Worm (Caenorhabditis elegans) whole organism, young adult: Measurements from ENCODE around the gene srw-79.
"Not testable (repeated sequence)": the region's sequence is repeated elsewhere in the genome, so short reads cannot be mapped to it uniquely, and the experiment has no call there.

Experiments used
- C17E4.6 ChIP-seq: fragments of 200-800 bp; sonication (Bioruptor generic); IDR thresholded peaks from 2 replicates; pipeline ENCODE4 v1.3.6; 2022; ENCODE audit warnings: missing genetic modification reagents, missing genetic modification characterization, missing compliant biosample characterization
- F33H1.4 ChIP-seq: fragments of 200-800 bp; sonication (Bioruptor generic); IDR thresholded peaks from 2 replicates; pipeline ENCODE4 v1.3.6; 2022; ENCODE audit warnings: missing genetic modification reagents, missing genetic modification characterization, missing compliant biosample characterization
- F37B4.10 ChIP-seq: fragments of 200-800 bp; sonication (Bioruptor generic); IDR thresholded peaks from 2 replicates; pipeline ENCODE4 v1.3.6; 2022; ENCODE audit warnings: missing genetic modification characterization, missing compliant biosample characterization
- F39B2.1 ChIP-seq: fragments of 200-800 bp; sonication (Bioruptor generic); IDR thresholded peaks from 2 replicates; pipeline ENCODE4 v1.3.6; 2022; ENCODE audit warnings: missing genetic modification reagents, missing genetic modification characterization, missing compliant biosample characterization
- F52B5.7 ChIP-seq: sonication (generic microtip); optimal IDR thresholded peaks from 2 replicates; lab custom pipeline; 2016; ENCODE audit warnings: mild to moderate bottlenecking, missing genetic modification characterization, missing compliant biosample characterization
- K11D2.4 ChIP-seq: fragments of 200-800 bp; sonication (Bioruptor generic); IDR thresholded peaks from 2 replicates; pipeline ENCODE4 v1.3.6; 2022; ENCODE audit warnings: missing genetic modification reagents, missing genetic modification characterization, missing compliant biosample characterization
- Y53F4B.3 ChIP-seq: fragments of 200-800 bp; sonication (Bioruptor generic); IDR thresholded peaks from 2 replicates; pipeline ENCODE4 v1.3.6; 2022; ENCODE audit warnings: missing genetic modification reagents, missing genetic modification characterization, missing compliant biosample characterization
- Y53G8AR.9 ChIP-seq: fragments of 200-800 bp; sonication (Bioruptor generic); conservative IDR thresholded peaks from 2 replicates; pipeline ENCODE4 v1.3.6; 2022; ENCODE audit warnings: missing genetic modification reagents, missing genetic modification characterization, missing compliant biosample characterization
- attf-6 ChIP-seq: fragments of 200-800 bp; sonication (Bioruptor generic); IDR thresholded peaks from 2 replicates; pipeline ENCODE4 v1.3.6; 2022; ENCODE audit warnings: missing genetic modification reagents, missing genetic modification characterization, missing compliant biosample characterization
- bed-1 ChIP-seq: fragments of 200-800 bp; sonication (Bioruptor generic); IDR thresholded peaks from 2 replicates; pipeline ENCODE4 v1.3.6; 2022; ENCODE audit warnings: missing genetic modification reagents, missing genetic modification characterization, missing compliant biosample characterization
- bed-2 ChIP-seq: fragments of 200-800 bp; sonication (Bioruptor generic); IDR thresholded peaks from 2 replicates; pipeline ENCODE4 v1.3.6; 2022; ENCODE audit warnings: missing genetic modification reagents, missing genetic modification characterization, missing compliant biosample characterization
- ccch-3 ChIP-seq: fragments of 200-800 bp; sonication (Bioruptor generic); optimal IDR thresholded peaks from 2 replicates; lab custom pipeline; 2018; ENCODE audit warnings: mild to moderate bottlenecking, missing genetic modification characterization, missing compliant biosample characterization
- cebp-1 ChIP-seq, 2 experiments: fragments of 200-800 bp in 1 of 2; sonication (Bioruptor generic) in 1 of 2; sonication (generic microtip) in 1 of 2; IDR thresholded peaks in 1 of 2; optimal IDR thresholded peaks in 1 of 2; 2 replicates each; pipeline versions ENCODE4 v1.3.6 to Lab custom; 2017 to 2022; ENCODE audit warnings: missing compliant biosample characterization in 2 of 2, missing genetic modification characterization in 2 of 2, mild to moderate bottlenecking in 1 of 2, missing genetic modification reagents in 1 of 2, moderate library complexity in 1 of 2
- ceh-100 ChIP-seq: fragments of 200-800 bp; sonication (Bioruptor generic); IDR thresholded peaks from 2 replicates; pipeline ENCODE4 v1.3.6; 2022; ENCODE audit warnings: missing genetic modification reagents, missing genetic modification characterization, missing compliant biosample characterization
- ceh-27 ChIP-seq: fragments of 200-800 bp; sonication (Bioruptor generic); optimal IDR thresholded peaks from 2 replicates; lab custom pipeline; 2018; ENCODE audit warnings: mild to moderate bottlenecking, missing genetic modification characterization, moderate library complexity, missing compliant biosample characterization
- ceh-91 ChIP-seq: fragments of 200-800 bp; sonication (Bioruptor generic); IDR thresholded peaks from 2 replicates; pipeline ENCODE4 v1.3.6; 2022; ENCODE audit warnings: missing genetic modification reagents, missing genetic modification characterization, missing compliant biosample characterization
- die-1 ChIP-seq: sonication (generic microtip); optimal IDR thresholded peaks from 2 replicates; lab custom pipeline; 2016; ENCODE audit warnings: missing genotype, mild to moderate bottlenecking, missing genetic modification characterization, missing compliant biosample characterization
- dox-1 ChIP-seq: fragments of 200-800 bp; sonication (Bioruptor generic); IDR thresholded peaks from 2 replicates; pipeline ENCODE4 v1.3.6; 2022; ENCODE audit warnings: missing genetic modification reagents, missing genetic modification characterization, missing compliant biosample characterization
- dpff-1 ChIP-seq: sonication (generic microtip); optimal IDR thresholded peaks from 2 replicates; lab custom pipeline; 2017; ENCODE audit warnings: mild to moderate bottlenecking, missing genetic modification characterization, missing compliant biosample characterization
- dpl-1 ChIP-seq: fragments of 150-350 bp; optimal IDR thresholded peaks from 2 replicates; lab custom pipeline; 2014; ENCODE audit warnings: missing biosample characterization, missing genetic modification reagents, missing genetic modification characterization
- efl-1 ChIP-seq: fragments of 150-350 bp; optimal IDR thresholded peaks from 2 replicates; lab custom pipeline; 2014; ENCODE audit warnings: missing biosample characterization, missing genetic modification reagents, missing genetic modification characterization
- egl-44 ChIP-seq: fragments of 200-800 bp; sonication (Bioruptor generic); IDR thresholded peaks from 2 replicates; pipeline ENCODE4 v1.3.6; 2022; ENCODE audit warnings: missing genetic modification reagents, missing genetic modification characterization, missing compliant biosample characterization
- egrh-3 ChIP-seq: fragments of 200-800 bp; sonication (Bioruptor generic); IDR thresholded peaks from 2 replicates; pipeline ENCODE4 v1.3.6; 2022; ENCODE audit warnings: missing genetic modification reagents, missing genetic modification characterization, missing compliant biosample characterization
- him-1 ChIP-seq: sonication (generic microtip); optimal IDR thresholded peaks from 2 replicates; lab custom pipeline; 2016; ENCODE audit warnings: missing genotype, missing genetic modification reagents, missing genetic modification characterization, missing compliant biosample characterization
- hlh-26 ChIP-seq: fragments of 200-800 bp; sonication (Bioruptor generic); conservative IDR thresholded peaks from 2 replicates; pipeline ENCODE4 v1.3.6; 2022; ENCODE audit warnings: missing genetic modification reagents, missing genetic modification characterization, missing compliant biosample characterization
- madf-3 ChIP-seq: fragments of 200-800 bp; sonication (Bioruptor generic); IDR thresholded peaks from 2 replicates; pipeline ENCODE4 v1.3.6; 2022; ENCODE audit warnings: missing genetic modification reagents, missing genetic modification characterization, missing compliant biosample characterization
- mcd-1 ChIP-seq: fragments of 200-800 bp; sonication (Bioruptor generic); IDR thresholded peaks from 2 replicates; pipeline ENCODE4 v1.3.6; 2022; ENCODE audit warnings: missing genetic modification reagents, missing genetic modification characterization, missing compliant biosample characterization
- nhr-27 ChIP-seq: fragments of 200-800 bp; sonication (Bioruptor generic); optimal IDR thresholded peaks from 2 replicates; lab custom pipeline; 2018; ENCODE audit warnings: mild to moderate bottlenecking, missing genetic modification characterization, moderate library complexity, missing compliant biosample characterization
- pha-4 ChIP-seq: fragments of 150-350 bp; sonication (generic microtip); optimal IDR thresholded peaks from 2 replicates; lab custom pipeline; 2014; ENCODE audit warnings: missing biosample characterization, missing genetic modification reagents, missing genetic modification characterization
- rcor-1 ChIP-seq: fragments of 200-800 bp; sonication (Bioruptor generic); IDR thresholded peaks from 2 replicates; pipeline ENCODE4 v1.3.6; 2022; ENCODE audit warnings: missing genetic modification reagents, missing genetic modification characterization, missing compliant biosample characterization
- repo-1 ChIP-seq: sonication (generic microtip); optimal IDR thresholded peaks from 2 replicates; lab custom pipeline; 2017; ENCODE audit warnings: mild to moderate bottlenecking, missing genetic modification characterization, missing compliant biosample characterization
- rpc-1 ChIP-seq, 2 experiments: fragments of 150-350 bp in 1 of 2; sonication (generic microtip) in 1 of 2; optimal IDR thresholded peaks; 2 replicates each; lab custom pipeline; 2014 to 2018; ENCODE audit warnings: missing biosample characterization in 1 of 2, missing genetic modification characterization in 1 of 2, missing genetic modification reagents in 1 of 2, missing genotype in 1 of 2
- sdz-38 ChIP-seq: sonication (generic microtip); optimal IDR thresholded peaks from 2 replicates; lab custom pipeline; 2016; ENCODE audit warnings: missing genotype, missing genetic modification characterization, missing compliant biosample characterization
- unc-62 ChIP-seq: fragments of 150-350 bp; optimal IDR thresholded peaks from 2 replicates; lab custom pipeline; 2014; ENCODE audit warnings: missing biosample characterization, missing genetic modification reagents, missing genetic modification characterization
- zfh-2 ChIP-seq: fragments of 200-800 bp; sonication (Bioruptor generic); conservative IDR thresholded peaks from 2 replicates; pipeline ENCODE4 v1.3.6; 2022; ENCODE audit warnings: missing genetic modification reagents, missing genetic modification characterization, missing compliant biosample characterization
- ztf-18 ChIP-seq: sonication (generic microtip); optimal IDR thresholded peaks from 2 replicates; lab custom pipeline; 2016; ENCODE audit warnings: missing genotype, mild to moderate bottlenecking, missing genetic modification characterization, missing compliant biosample characterization
- ztf-25 ChIP-seq: fragments of 200-800 bp; sonication (Bioruptor generic); IDR thresholded peaks from 2 replicates; pipeline ENCODE4 v1.3.6; 2022; ENCODE audit warnings: missing genetic modification reagents, missing genetic modification characterization, missing compliant biosample characterization
- ztf-28 ChIP-seq: fragments of 200-800 bp; sonication (Bioruptor generic); IDR thresholded peaks from 2 replicates; pipeline ENCODE4 v1.3.6; 2022; ENCODE audit warnings: missing genetic modification reagents, missing genetic modification characterization, missing compliant biosample characterization
- ztf-6 ChIP-seq: fragments of 200-800 bp; sonication (Bioruptor generic); IDR thresholded peaks from 2 replicates; pipeline ENCODE4 v1.3.6; 2022; ENCODE audit warnings: missing genetic modification reagents, missing genetic modification characterization, missing compliant biosample characterization

srw-79 gene

ce11 chrII:2989076-2989475, 42.5 kb downstream of the srw-79 start:
- 0 out of 2 replicates have a peak, but pooled peaks have one; percentile 14 for TF ChIP-seq ceh-100 (GFP tag; lab: Robert Waterston, UW)
- 0 out of 2 replicates have a peak, but pooled peaks have one; percentile 15 for TF ChIP-seq zfh-2 (GFP tag; lab: Robert Waterston, UW)
- TF ChIP-seq mcd-1 = peak; percentile 16; the same call in 1 of the 2 replicates
- TF ChIP-seq rpc-1 (optimal IDR thresholded peaks at IDR 0.05; lab: Kevin White, UChicago) = not testable (repeated sequence)
- peak; percentile 40 for TF ChIP-seq rpc-1 (tag; optimal IDR thresholded peaks at IDR 0.05; lab: Kevin White, UChicago)
- TF ChIP-seq egrh-3 = peak; percentile 58; the same call in 1 of the 2 replicates

DNA sequence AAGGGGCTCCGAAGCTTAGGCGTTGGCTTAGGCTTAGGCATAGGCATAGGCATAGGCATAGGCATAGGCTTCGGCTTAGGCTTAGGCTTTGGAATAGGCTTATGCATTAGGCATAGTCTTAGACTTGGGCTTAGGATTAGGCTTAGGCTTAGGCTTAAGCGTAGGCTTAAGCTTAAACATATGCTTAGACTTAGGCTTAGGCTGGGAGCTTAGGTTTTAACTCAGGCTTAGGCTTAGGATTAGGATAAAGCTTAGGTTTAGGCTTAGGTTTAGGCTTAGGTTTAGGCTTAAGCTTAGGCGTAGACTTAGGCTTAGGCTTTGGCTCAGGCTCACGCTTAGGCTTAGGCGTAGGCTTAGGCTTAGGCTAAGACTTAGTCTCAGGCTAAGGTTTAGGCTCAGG, 43.6 kb downstream of the srw-79 start:
- TF ChIP-seq Y53G8AR.9 (0 out of 2 replicates have a peak, but pooled peaks have one; percentile 28), bed-2 (GFP tag; lab: Robert Waterston, UW) (no peak), sdz-38 (tag; lab: Kevin White, UChicago) (no peak), unc-62 (GFP tag; lab: Kevin White, UChicago) (no peak)
- TF ChIP-seq, all 124 proteins: peak for 1

DNA sequence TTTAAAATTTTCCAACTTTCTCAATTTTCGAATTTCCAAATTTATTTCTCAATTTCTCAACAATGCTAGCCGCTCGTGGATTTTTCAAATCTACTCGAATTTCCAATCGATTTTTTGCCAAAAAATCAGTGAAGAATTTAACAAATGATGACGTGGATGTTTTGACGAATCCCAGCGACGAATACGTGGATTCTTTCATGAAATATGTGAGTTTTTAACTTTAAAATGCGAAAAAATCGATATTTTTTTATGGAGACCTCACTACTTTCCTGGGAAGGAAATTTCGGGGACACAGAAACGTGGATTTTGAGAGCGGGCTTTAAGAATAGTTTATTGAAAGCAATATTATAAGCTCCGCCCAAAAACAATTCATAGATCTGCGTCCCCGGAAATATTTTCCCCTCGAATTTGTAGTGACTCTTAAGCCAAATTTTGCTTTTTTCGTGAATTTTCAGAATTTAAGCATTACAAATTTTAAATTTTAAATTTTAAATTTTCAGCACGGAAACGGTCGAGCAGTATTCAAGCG, 45.1 kb downstream of the srw-79 start, which contains the start of gene K08A2.2:
TSS of gene K08A2.2 (plus strand) at position 51 of the 529 bp plus-strand sequence.
- no peak for TF ChIP-seq bed-1 (GFP tag; lab: Robert Waterston, UW)
- peak; percentile 91 for TF ChIP-seq ceh-100 (GFP tag; lab: Robert Waterston, UW)
- no peak for TF ChIP-seq efl-1
- no peak for TF ChIP-seq dpff-1
- TF ChIP-seq bed-2 (GFP tag; lab: Robert Waterston, UW) = no peak
- no peak for TF ChIP-seq F37B4.10
- no peak for TF ChIP-seq Y53F4B.3 (GFP tag; lab: Robert Waterston, UW)
- peak; percentile 22 for TF ChIP-seq him-1 (tag; lab: Kevin White, UChicago)
- peak; percentile 13 for TF ChIP-seq ceh-27 (GFP tag; lab: Kevin White, UChicago)
- TF ChIP-seq F52B5.7 (tag; lab: Kevin White, UChicago) = no peak
- no peak for TF ChIP-seq F33H1.4 (GFP tag; lab: Robert Waterston, UW)
- TF ChIP-seq, all 124 proteins: peak for 3

DNA sequence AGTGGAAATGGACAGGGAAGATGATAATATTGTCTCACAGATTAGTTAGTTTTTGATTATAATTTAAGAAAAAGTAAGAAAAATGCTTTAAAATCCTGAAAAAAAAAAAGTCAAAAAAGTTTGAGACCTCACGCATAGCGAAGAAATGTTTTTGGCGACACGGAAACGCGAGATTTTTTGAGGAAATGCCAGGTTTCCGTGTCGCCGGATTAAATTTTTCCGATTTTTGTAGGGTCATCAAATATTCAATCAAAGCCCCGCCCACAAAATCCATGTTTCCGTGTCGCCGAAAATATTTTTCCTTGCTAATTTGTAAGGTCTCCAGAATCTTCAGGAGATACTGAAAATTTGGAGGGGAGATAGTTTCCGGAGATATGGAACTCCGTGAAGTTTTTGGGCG, 45.8 kb downstream of the srw-79 start:
- no peak for TF ChIP-seq dpl-1
- TF ChIP-seq repo-1 (tag; lab: Kevin White, UChicago) = no peak
- TF ChIP-seq ztf-18 = no peak
- TF ChIP-seq ceh-100 (GFP tag; lab: Robert Waterston, UW) = peak; percentile 39
- TF ChIP-seq K11D2.4 = no peak
- 0 out of 2 replicates have a peak, but pooled peaks have one; percentile 48 for TF ChIP-seq madf-3 (GFP tag; lab: Robert Waterston, UW)
- TF ChIP-seq ceh-27 (GFP tag; lab: Kevin White, UChicago) = no peak
- TF ChIP-seq F39B2.1 = no peak

DNA sequence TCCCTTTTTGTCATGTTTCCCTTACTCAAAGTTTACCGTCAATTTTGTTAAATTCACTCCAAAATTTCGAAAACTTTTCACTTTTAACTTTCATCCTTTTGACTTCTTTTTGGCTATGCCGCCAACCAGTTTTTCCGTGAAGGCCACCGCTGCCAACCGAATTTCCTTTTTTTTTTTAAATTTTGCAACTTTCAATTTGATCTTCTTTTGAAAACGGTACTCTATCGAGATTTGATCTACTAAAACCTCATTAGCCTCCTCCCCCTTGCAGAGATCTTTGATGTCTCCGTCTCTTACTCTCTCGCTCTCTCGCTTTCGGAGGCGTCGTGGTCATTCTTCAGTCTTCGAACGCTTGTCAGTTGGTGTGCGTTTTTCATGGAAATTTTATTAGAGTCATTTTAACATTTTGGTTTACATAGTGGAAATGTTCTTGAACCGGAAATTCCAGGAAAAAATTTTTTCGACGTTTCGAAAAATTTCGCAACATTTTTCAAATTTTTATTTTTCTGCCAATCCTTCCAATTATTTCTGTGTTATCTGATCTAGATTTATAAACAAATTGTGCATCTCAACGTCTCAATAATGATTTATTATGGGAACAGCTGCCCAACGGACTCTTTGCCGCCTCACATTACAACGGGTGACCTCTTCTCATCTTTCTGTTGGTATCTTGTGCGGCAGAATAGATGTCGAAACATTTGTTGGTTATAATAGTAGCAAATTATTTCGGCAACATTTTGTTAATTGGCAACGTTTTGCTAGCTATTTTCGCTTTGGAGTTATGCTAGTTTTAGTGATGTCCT, 48.3 kb downstream of the srw-79 start:
- TF ChIP-seq attf-6 (GFP tag; lab: Robert Waterston, UW) (no peak), cebp-1 (GFP tag; IDR thresholded peaks at IDR 0.05; lab: Robert Waterston, UW) (no peak), cebp-1 (tag; optimal IDR thresholded peaks at IDR 0.05; lab: Kevin White, UChicago) (peak; percentile 87)

DNA sequence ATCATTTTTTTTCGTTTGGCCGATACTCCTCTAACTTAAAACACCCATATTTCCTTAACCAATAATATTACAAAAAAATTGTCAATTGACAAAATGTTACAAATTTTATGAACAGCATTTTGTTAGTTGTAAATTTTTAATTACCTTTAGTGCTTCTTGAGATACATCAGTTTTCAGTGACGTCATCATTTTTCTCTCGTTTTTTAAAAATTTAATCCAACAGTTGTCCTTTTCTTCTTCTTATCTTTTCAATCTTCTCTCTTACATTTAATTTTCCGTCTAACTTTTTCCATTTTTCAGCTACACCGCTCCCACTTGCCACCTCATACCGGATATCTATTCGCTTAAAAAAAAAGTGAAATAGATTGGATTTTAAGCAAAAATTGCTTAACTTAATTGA, 50.2 kb downstream of the srw-79 start, which contains the start of gene lido-8:
TSS of gene lido-8 (plus strand) at position 301 of the 400 bp plus-strand sequence.
- TF ChIP-seq hlh-26 (GFP tag; lab: Robert Waterston, UW) = no peak
- no peak for TF ChIP-seq ceh-91
- no peak for TF ChIP-seq ccch-3 (GFP tag; lab: Kevin White, UChicago)
- TF ChIP-seq pha-4 (tag; lab: Kevin White, UChicago) = no peak
- TF ChIP-seq ztf-25 (GFP tag; lab: Robert Waterston, UW) = no peak
- TF ChIP-seq die-1 (tag; lab: Kevin White, UChicago) = no peak
- no peak for TF ChIP-seq ztf-28 (GFP tag; lab: Robert Waterston, UW)
- no peak for TF ChIP-seq rcor-1 (GFP tag; lab: Robert Waterston, UW)
- no peak for TF ChIP-seq C17E4.6 (GFP tag; lab: Robert Waterston, UW)
- TF ChIP-seq nhr-27 = no peak
- no peak for TF ChIP-seq ztf-6 (GFP tag; lab: Robert Waterston, UW)
- no peak for TF ChIP-seq egl-44 (GFP tag; lab: Robert Waterston, UW)
- no peak for TF ChIP-seq dox-1 (GFP tag; lab: Robert Waterston, UW)
